Worm (Caenorhabditis elegans) whole organism, young adult: ENCODE measurements around the gene hmg-4.
A peak's percentile ranks its signal among the peaks of the same experiment; 100 is the strongest.

Experiments used
- D2030.7 ChIP-seq: fragments of 200-800 bp; sonication (Bioruptor generic); IDR thresholded peaks from 2 replicates; pipeline ENCODE4 v1.3.6; 2022; ENCODE audit warnings: missing genetic modification reagents, missing genetic modification characterization, missing compliant biosample characterization
- F33H1.4 ChIP-seq: fragments of 200-800 bp; sonication (Bioruptor generic); IDR thresholded peaks from 2 replicates; pipeline ENCODE4 v1.3.6; 2022; ENCODE audit warnings: missing genetic modification reagents, missing genetic modification characterization, missing compliant biosample characterization
- F39B2.1 ChIP-seq: fragments of 200-800 bp; sonication (Bioruptor generic); IDR thresholded peaks from 2 replicates; pipeline ENCODE4 v1.3.6; 2022; ENCODE audit warnings: missing genetic modification reagents, missing genetic modification characterization, missing compliant biosample characterization
- F49E8.2 ChIP-seq: sonication (generic microtip); optimal IDR thresholded peaks from 3 replicates; lab custom pipeline; 2017; ENCODE audit warnings: missing genetic modification characterization, mild to moderate bottlenecking, missing compliant biosample characterization, antibody characterized with exemption, moderate library complexity; ENCODE audit not compliant: insufficient read depth
- F55B11.4 ChIP-seq: sonication (generic microtip); optimal IDR thresholded peaks from 2 replicates; lab custom pipeline; 2016; ENCODE audit warnings: missing compliant biosample characterization, missing genetic modification characterization, borderline replicate concordance; ENCODE audit not compliant: insufficient read depth
- F57C9.4 ChIP-seq: sonication (generic microtip); optimal IDR thresholded peaks from 2 replicates; lab custom pipeline; 2017; ENCODE audit warnings: mild to moderate bottlenecking, missing genetic modification characterization, missing compliant biosample characterization
- K11D2.4 ChIP-seq: fragments of 200-800 bp; sonication (Bioruptor generic); IDR thresholded peaks from 2 replicates; pipeline ENCODE4 v1.3.6; 2022; ENCODE audit warnings: missing genetic modification reagents, missing genetic modification characterization, missing compliant biosample characterization
- K12H6.12 ChIP-seq: fragments of 200-800 bp; sonication (Bioruptor generic); optimal IDR thresholded peaks from 2 replicates; lab custom pipeline; 2018; ENCODE audit warnings: mild to moderate bottlenecking, missing genetic modification characterization, missing compliant biosample characterization
- Y53F4B.3 ChIP-seq: fragments of 200-800 bp; sonication (Bioruptor generic); IDR thresholded peaks from 2 replicates; pipeline ENCODE4 v1.3.6; 2022; ENCODE audit warnings: missing genetic modification reagents, missing genetic modification characterization, missing compliant biosample characterization
- Y67H2A.10 ChIP-seq: fragments of 200-800 bp; sonication (Bioruptor generic); conservative IDR thresholded peaks from 2 replicates; pipeline ENCODE4 v1.3.6; 2022; ENCODE audit warnings: missing genetic modification reagents, missing genetic modification characterization, missing compliant biosample characterization
- Y95B8A.8 ChIP-seq: fragments of 200-800 bp; sonication (Bioruptor generic); IDR thresholded peaks from 2 replicates; pipeline ENCODE4 v1.3.6; 2022; ENCODE audit warnings: missing genetic modification reagents, missing genetic modification characterization, missing compliant biosample characterization
- athp-1 ChIP-seq: sonication (generic microtip); optimal IDR thresholded peaks from 2 replicates; lab custom pipeline; 2017; ENCODE audit warnings: mild to moderate bottlenecking, missing genetic modification characterization, missing compliant biosample characterization
- attf-3 ChIP-seq: fragments of 200-800 bp; sonication (Bioruptor generic); conservative IDR thresholded peaks from 2 replicates; pipeline ENCODE4 v1.3.6; 2022; ENCODE audit warnings: missing genetic modification reagents, missing genetic modification characterization, missing compliant biosample characterization
- ccch-3 ChIP-seq: fragments of 200-800 bp; sonication (Bioruptor generic); optimal IDR thresholded peaks from 2 replicates; lab custom pipeline; 2018; ENCODE audit warnings: mild to moderate bottlenecking, missing genetic modification characterization, missing compliant biosample characterization
- ceh-100 ChIP-seq: fragments of 200-800 bp; sonication (Bioruptor generic); IDR thresholded peaks from 2 replicates; pipeline ENCODE4 v1.3.6; 2022; ENCODE audit warnings: missing genetic modification reagents, missing genetic modification characterization, missing compliant biosample characterization
- ceh-58 ChIP-seq: fragments of 200-800 bp; sonication (Bioruptor generic); IDR thresholded peaks from 2 replicates; pipeline ENCODE4 v1.3.6; 2022; ENCODE audit warnings: missing genetic modification characterization, missing compliant biosample characterization
- ceh-79 ChIP-seq: sonication (generic microtip); optimal IDR thresholded peaks from 2 replicates; lab custom pipeline; 2017; ENCODE audit warnings: mild to moderate bottlenecking, missing genetic modification characterization, missing compliant biosample characterization
- die-1 ChIP-seq: sonication (generic microtip); optimal IDR thresholded peaks from 2 replicates; lab custom pipeline; 2016; ENCODE audit warnings: missing genotype, mild to moderate bottlenecking, missing genetic modification characterization, missing compliant biosample characterization
- fkh-3 ChIP-seq: sonication (generic microtip); optimal IDR thresholded peaks from 2 replicates; lab custom pipeline; 2016; ENCODE audit warnings: mild to moderate bottlenecking, missing genetic modification characterization, missing compliant biosample characterization
- gei-17 ChIP-seq: fragments of 200-800 bp; sonication (Bioruptor generic); optimal IDR thresholded peaks from 2 replicates; lab custom pipeline; 2018; ENCODE audit warnings: mild to moderate bottlenecking, missing genetic modification characterization, missing compliant biosample characterization
- hlh-12 ChIP-seq: sonication (generic microtip); optimal IDR thresholded peaks from 2 replicates; lab custom pipeline; 2016; ENCODE audit warnings: missing genetic modification characterization, missing compliant biosample characterization
- hrde-1 ChIP-seq: sonication (generic microtip); optimal IDR thresholded peaks from 2 replicates; lab custom pipeline; 2016; ENCODE audit warnings: missing genetic modification characterization, mild to moderate bottlenecking, missing compliant biosample characterization, moderate library complexity, missing genotype, missing genetic modification reagents, borderline replicate concordance
- lag-1 ChIP-seq: fragments of 200-800 bp; sonication (Bioruptor generic); IDR thresholded peaks from 2 replicates; pipeline ENCODE4 v1.3.6; 2022; ENCODE audit warnings: missing genetic modification reagents, missing genetic modification characterization, missing compliant biosample characterization
- let-607 ChIP-seq, 2 experiments: fragments of 200-800 bp in 1 of 2; sonication (Bioruptor generic) in 1 of 2; sonication (generic microtip) in 1 of 2; optimal IDR thresholded peaks; 2 replicates each; lab custom pipeline; 2016 to 2018; ENCODE audit warnings: mild to moderate bottlenecking in 2 of 2, missing compliant biosample characterization in 2 of 2, missing genetic modification characterization in 2 of 2, moderate library complexity in 2 of 2, missing genotype in 1 of 2
- lin-54 ChIP-seq: fragments of 200-800 bp; sonication (Bioruptor generic); optimal IDR thresholded peaks from 2 replicates; lab custom pipeline; 2018; ENCODE audit warnings: mild to moderate bottlenecking, missing genetic modification characterization, missing compliant biosample characterization
- madf-8 ChIP-seq: fragments of 200-800 bp; sonication (Bioruptor generic); conservative IDR thresholded peaks from 2 replicates; pipeline ENCODE4 v1.3.6; 2022; ENCODE audit warnings: missing genetic modification reagents, missing genetic modification characterization, missing compliant biosample characterization
- mel-28 ChIP-seq: sonication (generic microtip); optimal IDR thresholded peaks from 2 replicates; lab custom pipeline; 2016; ENCODE audit warnings: borderline replicate concordance, mild to moderate bottlenecking, missing genetic modification characterization, missing compliant biosample characterization
- nfya-1 ChIP-seq: sonication (generic microtip); optimal IDR thresholded peaks from 2 replicates; lab custom pipeline; 2017; ENCODE audit warnings: antibody characterized with exemption, missing compliant biosample characterization, missing genetic modification characterization, borderline replicate concordance; ENCODE audit not compliant: insufficient read depth
- nfyb-1 ChIP-seq: fragments of 200-800 bp; sonication (Bioruptor generic); IDR thresholded peaks from 2 replicates; pipeline ENCODE4 v1.3.6; 2022; ENCODE audit warnings: missing genetic modification reagents, missing genetic modification characterization, missing compliant biosample characterization
- nhr-179 ChIP-seq: sonication (generic microtip); optimal IDR thresholded peaks from 2 replicates; lab custom pipeline; 2016; ENCODE audit warnings: mild to moderate bottlenecking, missing genetic modification characterization, missing compliant biosample characterization
- nhr-80 ChIP-seq: sonication (generic microtip); optimal IDR thresholded peaks from 2 replicates; lab custom pipeline; 2016; ENCODE audit warnings: missing genetic modification characterization, missing compliant biosample characterization
- nhr-90 ChIP-seq: sonication (generic microtip); optimal IDR thresholded peaks from 2 replicates; lab custom pipeline; 2016; ENCODE audit warnings: missing genotype, mild to moderate bottlenecking, missing genetic modification characterization, missing compliant biosample characterization
- sdz-38 ChIP-seq: sonication (generic microtip); optimal IDR thresholded peaks from 2 replicates; lab custom pipeline; 2016; ENCODE audit warnings: missing genotype, missing genetic modification characterization, missing compliant biosample characterization
- snpc-1.1 ChIP-seq: sonication (generic microtip); optimal IDR thresholded peaks from 2 replicates; lab custom pipeline; 2017; ENCODE audit warnings: missing genetic modification characterization, mild to moderate bottlenecking, missing compliant biosample characterization, antibody characterized with exemption, moderate library complexity, missing genotype, missing genetic modification reagents; ENCODE audit not compliant: insufficient read depth
- snpc-3.4 ChIP-seq: sonication (generic microtip); optimal IDR thresholded peaks from 2 replicates; lab custom pipeline; 2017; ENCODE audit warnings: missing genetic modification characterization, mild to moderate bottlenecking, missing compliant biosample characterization, antibody characterized with exemption, moderate library complexity, missing genotype, missing genetic modification reagents
- sptf-2 ChIP-seq: fragments of 200-800 bp; sonication (Bioruptor generic); optimal IDR thresholded peaks from 2 replicates; lab custom pipeline; 2018; ENCODE audit warnings: mild to moderate bottlenecking, missing genetic modification characterization, missing compliant biosample characterization
- zfh-2 ChIP-seq: fragments of 200-800 bp; sonication (Bioruptor generic); conservative IDR thresholded peaks from 2 replicates; pipeline ENCODE4 v1.3.6; 2022; ENCODE audit warnings: missing genetic modification reagents, missing genetic modification characterization, missing compliant biosample characterization
- zim-3 ChIP-seq: sonication (generic microtip); optimal IDR thresholded peaks from 2 replicates; lab custom pipeline; 2017; ENCODE audit warnings: mild to moderate bottlenecking, missing genetic modification characterization, moderate library complexity, missing compliant biosample characterization
- ztf-22 ChIP-seq: fragments of 200-800 bp; sonication (Bioruptor generic); optimal IDR thresholded peaks from 2 replicates; lab custom pipeline; 2018; ENCODE audit warnings: mild to moderate bottlenecking, missing genetic modification characterization, moderate library complexity, missing compliant biosample characterization
- ztf-25 ChIP-seq: fragments of 200-800 bp; sonication (Bioruptor generic); IDR thresholded peaks from 2 replicates; pipeline ENCODE4 v1.3.6; 2022; ENCODE audit warnings: missing genetic modification reagents, missing genetic modification characterization, missing compliant biosample characterization
- ztf-28 ChIP-seq: fragments of 200-800 bp; sonication (Bioruptor generic); IDR thresholded peaks from 2 replicates; pipeline ENCODE4 v1.3.6; 2022; ENCODE audit warnings: missing genetic modification reagents, missing genetic modification characterization, missing compliant biosample characterization

hmg-4 gene

ce11 chrIII:7381546-7382171, at the start of gene hmg-4, which contains the start of gene T20B12.3 (continued):
- TF ChIP-seq nfya-1 (tag; lab: Kevin White, UChicago) (no peak), ceh-58 (GFP tag; lab: Robert Waterston, UW) (no peak), attf-3 (GFP tag; lab: Robert Waterston, UW) (no peak), zfh-2 (GFP tag; lab: Robert Waterston, UW) (no peak), zim-3 (tag; lab: Kevin White, UChicago) (no peak), D2030.7 (GFP tag; lab: Robert Waterston, UW) (peak; percentile 69), ccch-3 (GFP tag; lab: Kevin White, UChicago) (no peak), let-607 (tag; optimal IDR thresholded peaks at IDR 0.05; lab: Kevin White, UChicago) (no peak), ceh-100 (GFP tag; lab: Robert Waterston, UW) (no peak), F57C9.4 (tag; lab: Kevin White, UChicago) (no peak), die-1 (tag; lab: Kevin White, UChicago) (no peak), K11D2.4 (GFP tag; lab: Robert Waterston, UW) (no peak), ztf-22 (no peak), fkh-3 (tag; lab: Kevin White, UChicago) (no peak), nhr-179 (tag; lab: Kevin White, UChicago) (no peak), athp-1 (no peak), Y67H2A.10 (GFP tag; lab: Robert Waterston, UW) (no peak), F55B11.4 (tag; lab: Kevin White, UChicago) (no peak), Y95B8A.8 (GFP tag; lab: Robert Waterston, UW) (0 out of 2 replicates have a peak, but pooled peaks have one; percentile 54), hlh-12 (no peak), snpc-3.4 (tag; lab: Kevin White, UChicago) (peak; percentile 15), ztf-28 (GFP tag; lab: Robert Waterston, UW) (no peak), sdz-38 (tag; lab: Kevin White, UChicago) (no peak), K12H6.12 (tag; lab: Kevin White, UChicago) (peak; percentile 4), hrde-1 (tag; lab: Kevin White, UChicago) (no peak), F33H1.4 (peak; percentile 77), F49E8.2 (no peak), lag-1 (GFP tag; lab: Robert Waterston, UW) (no peak), snpc-1.1 (tag; lab: Kevin White, UChicago) (peak; percentile 4), Y53F4B.3 (GFP tag; lab: Robert Waterston, UW) (no peak), nhr-90 (tag; lab: Kevin White, UChicago) (no peak), lin-54 (GFP tag; lab: Kevin White, UChicago) (peak; percentile 22), nfyb-1 (GFP tag; lab: Robert Waterston, UW) (0 out of 2 replicates have a peak, but pooled peaks have one; percentile 27), madf-8 (GFP tag; lab: Robert Waterston, UW) (peak; percentile 44; the same call in 1 of the 2 replicates), ceh-79 (no peak), mel-28 (no peak), sptf-2 (GFP tag; lab: Kevin White, UChicago) (no peak), F39B2.1 (GFP tag; lab: Robert Waterston, UW) (no peak), ztf-25 (GFP tag; lab: Robert Waterston, UW) (no peak), gei-17 (GFP tag; lab: Kevin White, UChicago) (no peak), nhr-80 (no peak)
